Fruit fly (Drosophila melanogaster) whole organism, embryonic: ENCODE data around the gene org-1.

Experiments used
- Atf3 ChIP-seq: fragments of 200-800 bp; sonication (Bioruptor generic); optimal IDR thresholded peaks from 3 replicates; lab custom pipeline; 2016; ENCODE audit warnings: missing biosample characterization, missing genetic modification characterization
- CG1024 ChIP-seq: fragments of 200-800 bp; sonication (Bioruptor generic); IDR thresholded peaks from 2 replicates; pipeline ENCODE4 v1.3.6; 2022; ENCODE audit warnings: missing biosample characterization, missing genetic modification characterization
- CG10431 ChIP-seq: fragments of 200-800 bp; sonication (Bioruptor generic); optimal IDR thresholded peaks from 3 replicates; lab custom pipeline; 2018; ENCODE audit warnings: missing biosample characterization, mild to moderate bottlenecking, missing genetic modification characterization
- CG11085 ChIP-seq: fragments of 200-800 bp; sonication (Bioruptor generic); IDR thresholded peaks from 2 replicates; pipeline ENCODE4 v1.3.6; 2022; ENCODE audit warnings: missing biosample characterization, missing genetic modification characterization
- CG11723 ChIP-seq: fragments of 200-800 bp; sonication (Bioruptor generic); optimal IDR thresholded peaks from 2 replicates; lab custom pipeline; 2017; ENCODE audit warnings: missing biosample characterization, mild to moderate bottlenecking, missing genetic modification characterization
- CG13287 ChIP-seq: fragments of 200-800 bp; sonication (Bioruptor generic); IDR thresholded peaks from 2 replicates; pipeline ENCODE4 v1.3.6; 2022; ENCODE audit warnings: missing biosample characterization, missing genetic modification characterization; ENCODE audit not compliant: partially characterized antibody
- CG13775 ChIP-seq: fragments of 200-800 bp; sonication (Bioruptor generic); optimal IDR thresholded peaks from 3 replicates; lab custom pipeline; 2017; ENCODE audit warnings: missing biosample characterization, mild to moderate bottlenecking, missing genetic modification characterization
- CG14860 ChIP-seq: fragments of 200-800 bp; sonication (Bioruptor generic); IDR thresholded peaks from 3 replicates; pipeline ENCODE4 v1.3.6; 2022; ENCODE audit warnings: missing biosample characterization, missing genetic modification characterization; ENCODE audit not compliant: partially characterized antibody
- CG16815 ChIP-seq: fragments of 200-800 bp; sonication (Bioruptor generic); optimal IDR thresholded peaks from 3 replicates; lab custom pipeline; 2017; ENCODE audit warnings: missing biosample characterization, mild to moderate bottlenecking, missing genetic modification characterization
- CG16863 ChIP-seq: fragments of 200-800 bp; sonication (Bioruptor generic); optimal IDR thresholded peaks from 3 replicates; lab custom pipeline; 2016; ENCODE audit warnings: missing biosample characterization, missing genetic modification characterization
- CG18619 ChIP-seq: fragments of 200-800 bp; sonication (Bioruptor generic); optimal IDR thresholded peaks from 3 replicates; lab custom pipeline; 2017; ENCODE audit warnings: missing biosample characterization, mild to moderate bottlenecking, missing genetic modification characterization
- CG4707 ChIP-seq: fragments of 200-800 bp; sonication (Bioruptor generic); optimal IDR thresholded peaks from 2 replicates; lab custom pipeline; 2018; ENCODE audit warnings: missing biosample characterization, mild to moderate bottlenecking, missing genetic modification characterization, moderate library complexity
- CG4730 ChIP-seq: fragments of 200-800 bp; sonication (Bioruptor generic); IDR thresholded peaks from 2 replicates; pipeline ENCODE4 v1.3.6; 2022; ENCODE audit warnings: missing biosample characterization, missing genetic modification characterization
- CG4820 ChIP-seq: fragments of 200-800 bp; sonication (Bioruptor generic); optimal IDR thresholded peaks from 3 replicates; lab custom pipeline; 2016; ENCODE audit warnings: missing biosample characterization, missing genetic modification characterization
- CG6254 ChIP-seq: fragments of 200-800 bp; sonication (Bioruptor generic); optimal IDR thresholded peaks from 3 replicates; lab custom pipeline; 2017; ENCODE audit warnings: mild to moderate bottlenecking, missing biosample characterization, missing genetic modification reagents, missing genetic modification characterization
- CG6854 ChIP-seq: fragments of 200-800 bp; sonication (Bioruptor generic); optimal IDR thresholded peaks from 3 replicates; lab custom pipeline; 2017; ENCODE audit warnings: missing biosample characterization, mild to moderate bottlenecking, missing genetic modification characterization
- CG7745 ChIP-seq: fragments of 200-800 bp; sonication (Bioruptor generic); optimal IDR thresholded peaks from 2 replicates; lab custom pipeline; 2018; ENCODE audit warnings: missing biosample characterization, mild to moderate bottlenecking, missing genetic modification characterization, moderate library complexity
- CG9727 ChIP-seq: fragments of 200-800 bp; sonication (Bioruptor generic); optimal IDR thresholded peaks from 3 replicates; lab custom pipeline; 2017; ENCODE audit warnings: missing biosample characterization, mild to moderate bottlenecking, missing genetic modification characterization
- CG9797 ChIP-seq: fragments of 200-800 bp; sonication (Bioruptor generic); optimal IDR thresholded peaks from 3 replicates; lab custom pipeline; 2018; ENCODE audit warnings: missing biosample characterization, mild to moderate bottlenecking, missing genetic modification characterization
- D ChIP-seq, 2 experiments: fragments of 200-800 bp in 1 of 2; fragments of >200 bp in 1 of 2; sonication (Bioruptor generic) in 1 of 2; optimal IDR thresholded peaks; 2 replicates in 1 of 2; 3 replicates in 1 of 2; lab custom pipeline; 2017; ENCODE audit warnings: mild to moderate bottlenecking in 1 of 2, missing biosample characterization in 1 of 2, missing genetic modification characterization in 1 of 2, missing genetic modification reagents in 1 of 2
- D19B ChIP-seq: fragments of 200-800 bp; sonication (Bioruptor generic); optimal IDR thresholded peaks from 2 replicates; lab custom pipeline; 2017; ENCODE audit warnings: missing biosample characterization, mild to moderate bottlenecking, missing genetic modification characterization
- Dad ChIP-seq: fragments of 200-800 bp; sonication (Bioruptor generic); optimal IDR thresholded peaks from 3 replicates; lab custom pipeline; 2016; ENCODE audit warnings: missing biosample characterization, missing genetic modification characterization
- Dip3 ChIP-seq: fragments of 200-800 bp; sonication (Bioruptor generic); optimal IDR thresholded peaks from 3 replicates; lab custom pipeline; 2016; ENCODE audit warnings: missing biosample characterization, missing genetic modification characterization
- H2.0 ChIP-seq: fragments of 200-800 bp; sonication (Bioruptor generic); IDR thresholded peaks from 2 replicates; pipeline ENCODE4 v1.3.6; 2022; ENCODE audit warnings: missing biosample characterization, missing genetic modification characterization
- HLH3B ChIP-seq: fragments of 200-800 bp; sonication (Bioruptor generic); IDR thresholded peaks from 2 replicates; pipeline ENCODE4 v1.3.6; 2022; ENCODE audit warnings: missing biosample characterization, missing genetic modification characterization
- Opbp ChIP-seq: fragments of 200-800 bp; sonication (Bioruptor generic); IDR thresholded peaks from 3 replicates; pipeline ENCODE4 v1.3.6; 2022; ENCODE audit warnings: missing biosample characterization, missing genetic modification characterization; ENCODE audit not compliant: partially characterized antibody
- Sry-β ChIP-seq: fragments of 200-800 bp; sonication (Bioruptor generic); optimal IDR thresholded peaks from 2 replicates; lab custom pipeline; 2018; ENCODE audit warnings: missing biosample characterization, mild to moderate bottlenecking, missing genetic modification characterization, moderate library complexity
- Ssrp ChIP-seq: fragments of 200-800 bp; sonication (Bioruptor generic); optimal IDR thresholded peaks from 2 replicates; lab custom pipeline; 2018; ENCODE audit warnings: missing biosample characterization, mild to moderate bottlenecking, missing genetic modification characterization, moderate library complexity
- ab ChIP-seq: fragments of 200-800 bp; sonication (Bioruptor generic); optimal IDR thresholded peaks from 2 replicates; lab custom pipeline; 2016; ENCODE audit warnings: missing biosample characterization, missing genetic modification characterization
- ara ChIP-seq: fragments of 200-800 bp; sonication (Bioruptor generic); IDR thresholded peaks from 2 replicates; pipeline ENCODE4 v1.3.6; 2022; ENCODE audit warnings: missing biosample characterization, missing genetic modification characterization
- bbx ChIP-seq: fragments of 200-800 bp; sonication (Bioruptor generic); IDR thresholded peaks from 2 replicates; pipeline ENCODE4 v1.3.6; 2022; ENCODE audit warnings: missing biosample characterization, missing genetic modification characterization; ENCODE audit not compliant: partially characterized antibody
- bowl ChIP-seq: fragments of 200-800 bp; sonication (Bioruptor generic); IDR thresholded peaks from 2 replicates; pipeline ENCODE4 v1.3.6; 2022; ENCODE audit warnings: missing biosample characterization, missing genetic modification characterization
- chinmo ChIP-seq: fragments of 200-800 bp; sonication (Bioruptor generic); IDR thresholded peaks from 4 replicates; pipeline ENCODE4 v1.3.6; 2022; ENCODE audit warnings: missing biosample characterization, missing genetic modification characterization; ENCODE audit not compliant: partially characterized antibody
- crc ChIP-seq: fragments of 200-800 bp; sonication (Bioruptor generic); optimal IDR thresholded peaks from 2 replicates; lab custom pipeline; 2016; ENCODE audit warnings: missing biosample characterization, missing genetic modification characterization
- cwo ChIP-seq: fragments of 200-800 bp; sonication (Bioruptor generic); optimal IDR thresholded peaks from 3 replicates; lab custom pipeline; 2017; ENCODE audit warnings: missing biosample characterization, missing genetic modification characterization, mild to moderate bottlenecking, moderate library complexity, missing genetic modification reagents
- gcm ChIP-seq: fragments of 200-800 bp; sonication (Bioruptor generic); optimal IDR thresholded peaks from 2 replicates; lab custom pipeline; 2019; ENCODE audit warnings: missing biosample characterization, mild to moderate bottlenecking, missing genetic modification characterization, moderate library complexity
- gfzf ChIP-seq: fragments of 200-800 bp; sonication (Bioruptor generic); optimal IDR thresholded peaks from 2 replicates; lab custom pipeline; 2016; ENCODE audit warnings: missing biosample characterization, mild to moderate bottlenecking, missing genetic modification characterization, moderate library complexity
- grn ChIP-seq: fragments of 200-800 bp; sonication (Bioruptor generic); optimal IDR thresholded peaks from 3 replicates; lab custom pipeline; 2017; ENCODE audit warnings: missing biosample characterization, missing genetic modification characterization
- ham ChIP-seq: fragments of 200-800 bp; sonication (Bioruptor generic); IDR thresholded peaks from 2 replicates; pipeline ENCODE4 v1.3.6; 2022; ENCODE audit warnings: missing biosample characterization, missing genetic modification characterization
- kah ChIP-seq: fragments of 200-800 bp; sonication (Bioruptor generic); optimal IDR thresholded peaks from 2 replicates; lab custom pipeline; 2018; ENCODE audit warnings: missing biosample characterization, mild to moderate bottlenecking, missing genetic modification characterization
- ken ChIP-seq: fragments of 200-800 bp; sonication (Bioruptor generic); IDR thresholded peaks from 3 replicates; pipeline ENCODE4 v1.3.6; 2022; ENCODE audit warnings: missing biosample characterization, missing genetic modification characterization
- kni ChIP-seq: fragments of 200-800 bp; sonication (Bioruptor generic); optimal IDR thresholded peaks from 3 replicates; lab custom pipeline; 2017; ENCODE audit warnings: mild to moderate bottlenecking, missing biosample characterization, missing genetic modification reagents, missing genetic modification characterization
- lbe ChIP-seq: fragments of 200-800 bp; sonication (Bioruptor generic); optimal IDR thresholded peaks from 2 replicates; lab custom pipeline; 2016; ENCODE audit warnings: missing biosample characterization, mild to moderate bottlenecking, missing genetic modification characterization
- nom ChIP-seq: fragments of 200-800 bp; sonication (Bioruptor generic); optimal IDR thresholded peaks from 2 replicates; lab custom pipeline; 2017; ENCODE audit warnings: missing biosample characterization, missing genetic modification characterization, mild to moderate bottlenecking, moderate library complexity, missing genetic modification reagents
- odd ChIP-seq: fragments of 200-800 bp; sonication (Bioruptor generic); optimal IDR thresholded peaks from 2 replicates; lab custom pipeline; 2017; ENCODE audit warnings: missing biosample characterization, mild to moderate bottlenecking, missing genetic modification characterization
- pho ChIP-seq: fragments of 200-800 bp; sonication (Bioruptor generic); optimal IDR thresholded peaks from 2 replicates; lab custom pipeline; 2016; ENCODE audit warnings: missing biosample characterization, missing genetic modification characterization
- slbo ChIP-seq: fragments of 200-800 bp; sonication (Bioruptor generic); IDR thresholded peaks from 2 replicates; pipeline ENCODE4 v1.3.6; 2022; ENCODE audit warnings: missing biosample characterization, missing genetic modification characterization
- sqz ChIP-seq: fragments of 200-800 bp; sonication (Bioruptor generic); optimal IDR thresholded peaks from 3 replicates; lab custom pipeline; 2018; ENCODE audit warnings: missing biosample characterization, mild to moderate bottlenecking, missing genetic modification characterization
- trh ChIP-seq: fragments of 200-800 bp; sonication (Bioruptor generic); optimal IDR thresholded peaks from 2 replicates; lab custom pipeline; 2016; ENCODE audit warnings: missing biosample characterization, missing genetic modification characterization

org-1 gene

dm6 chrX:8455019-8455555 lies at the start of gene org-1 (continued):
- TF ChIP-seq D (optimal IDR thresholded peaks at IDR 0.05; lab: Kevin White, UChicago), result no peak
- TF ChIP-seq D (GFP tag; optimal IDR thresholded peaks at IDR 0.05; lab: Kevin White, UChicago), result peak; percentile 96
- no peak for TF ChIP-seq bbx
- peak; percentile 93 for TF ChIP-seq CG11085
- TF ChIP-seq Sry-β (GFP tag; lab: Kevin White, UChicago), result peak; percentile 70
- TF ChIP-seq nom (GFP tag; lab: Kevin White, UChicago), result peak; percentile 84
- TF ChIP-seq Dip3 (GFP tag; lab: Kevin White, UChicago), result peak; percentile 70
- TF ChIP-seq ham (GFP tag; lab: Robert Waterston, UW), result peak; percentile 92
- peak; percentile 89 for TF ChIP-seq CG13775 (GFP tag; lab: Kevin White, UChicago)
- TF ChIP-seq cwo (GFP tag; lab: Kevin White, UChicago), result peak; percentile 82
- TF ChIP-seq D19B, result peak; percentile 73
- peak; percentile 97 for TF ChIP-seq slbo (GFP tag; lab: Robert Waterston, UW)
- peak; percentile 83 for TF ChIP-seq CG4707 (GFP tag; lab: Kevin White, UChicago)
- peak; percentile 51 for TF ChIP-seq grn (GFP tag; lab: Kevin White, UChicago)
- peak; percentile 93 for TF ChIP-seq gcm (GFP tag; lab: Kevin White, UChicago)
- peak; percentile 98 for TF ChIP-seq ken
- TF ChIP-seq CG16863 (GFP tag; lab: Kevin White, UChicago), result peak; percentile 88
- no peak for TF ChIP-seq CG14860 (GFP tag; lab: Robert Waterston, UW)
- TF ChIP-seq bowl, result peak; percentile 93
- TF ChIP-seq chinmo (GFP tag; lab: Robert Waterston, UW), result no peak
- peak; percentile 86 for TF ChIP-seq Atf3
- TF ChIP-seq CG13287 (GFP tag; lab: Robert Waterston, UW), result no peak
- peak; percentile 73 for TF ChIP-seq ab
- peak; percentile 99 for TF ChIP-seq ara (GFP tag; lab: Robert Waterston, UW)
- peak; percentile 60 for TF ChIP-seq crc (GFP tag; lab: Kevin White, UChicago)
- no peak for TF ChIP-seq Opbp (GFP tag; lab: Robert Waterston, UW)
- TF ChIP-seq CG6854 (GFP tag; lab: Kevin White, UChicago), result peak; percentile 82
- TF ChIP-seq kah, result peak; percentile 84
- peak; percentile 98 for TF ChIP-seq HLH3B (GFP tag; lab: Robert Waterston, UW)
- peak; percentile 88 for TF ChIP-seq CG10431 (GFP tag; lab: Kevin White, UChicago)
- peak; percentile 78 for TF ChIP-seq Dad (GFP tag; lab: Kevin White, UChicago)
- TF ChIP-seq sqz (GFP tag; lab: Kevin White, UChicago), result peak; percentile 96
- TF ChIP-seq CG6254 (GFP tag; lab: Kevin White, UChicago), result peak; percentile 92
- TF ChIP-seq Ssrp, result peak; percentile 96
- TF ChIP-seq gfzf (GFP tag; lab: Kevin White, UChicago), result no peak
- TF ChIP-seq CG9797, result peak; percentile 16
- TF ChIP-seq CG4820 (GFP tag; lab: Kevin White, UChicago), result peak; percentile 96
- TF ChIP-seq CG7745 (tag; lab: Kevin White, UChicago), result peak; percentile 83
- TF ChIP-seq CG18619, result peak; percentile 88
- peak; percentile 82 for TF ChIP-seq kni (GFP tag; lab: Kevin White, UChicago)
- TF ChIP-seq CG9727, result peak; percentile 97
- TF ChIP-seq CG4730 (GFP tag; lab: Robert Waterston, UW), result peak; percentile 97
- TF ChIP-seq lbe (GFP tag; lab: Kevin White, UChicago), result peak; percentile 58
- peak; percentile 86 for TF ChIP-seq CG11723 (GFP tag; lab: Kevin White, UChicago)
- TF ChIP-seq H2.0 (GFP tag; lab: Robert Waterston, UW), result peak; percentile 98
- peak; percentile 80 for TF ChIP-seq odd (GFP tag; lab: Kevin White, UChicago)
- TF ChIP-seq pho, result peak; percentile 66
- TF ChIP-seq CG1024, result peak; percentile 95
- peak; percentile 81 for TF ChIP-seq trh (GFP tag; lab: Kevin White, UChicago)
- peak; percentile 95 for TF ChIP-seq CG16815 (GFP tag; lab: Kevin White, UChicago)
